Worm (Caenorhabditis elegans) whole organism, L3 larva: ENCODE data around the gene F01G10.5.

ENCODE experiments used
- ZK546.5 ChIP-seq: sonication (generic microtip); optimal IDR thresholded peaks from 2 replicates; lab custom pipeline; 2017; ENCODE audit warnings: missing biosample characterization, missing genetic modification characterization
- ceh-16 ChIP-seq: sonication (generic microtip); optimal IDR thresholded peaks from 2 replicates; lab custom pipeline; 2017; ENCODE audit warnings: missing biosample characterization, missing genetic modification characterization
- ceh-28 ChIP-seq: fragments of 150-350 bp; optimal IDR thresholded peaks from 2 replicates; lab custom pipeline; 2014; ENCODE audit warnings: missing biosample characterization, missing genetic modification reagents, missing genetic modification characterization
- elt-2 ChIP-seq: sonication (generic microtip); optimal IDR thresholded peaks from 2 replicates; lab custom pipeline; 2016; ENCODE audit warnings: missing genetic modification reagents, mild to moderate bottlenecking, missing genetic modification characterization, missing compliant biosample characterization
- nhr-237 ChIP-seq: fragments of 150-350 bp; optimal IDR thresholded peaks from 2 replicates; lab custom pipeline; 2014; ENCODE audit warnings: missing biosample characterization, missing genetic modification characterization
- nhr-77 ChIP-seq: fragments of 150-350 bp; optimal IDR thresholded peaks from 2 replicates; lab custom pipeline; 2014; ENCODE audit warnings: missing biosample characterization, missing genetic modification characterization
- tbx-2 ChIP-seq: sonication (generic microtip); optimal IDR thresholded peaks from 2 replicates; lab custom pipeline; 2016; ENCODE audit warnings: mild to moderate bottlenecking, missing genetic modification characterization, missing compliant biosample characterization
- zag-1 ChIP-seq: fragments of 150-350 bp; optimal IDR thresholded peaks from 2 replicates; lab custom pipeline; 2014; ENCODE audit warnings: missing biosample characterization, missing genetic modification characterization
- ztf-4 ChIP-seq: fragments of 150-350 bp; optimal IDR thresholded peaks from 2 replicates; lab custom pipeline; 2014; ENCODE audit warnings: missing biosample characterization, missing genetic modification characterization

DNA sequence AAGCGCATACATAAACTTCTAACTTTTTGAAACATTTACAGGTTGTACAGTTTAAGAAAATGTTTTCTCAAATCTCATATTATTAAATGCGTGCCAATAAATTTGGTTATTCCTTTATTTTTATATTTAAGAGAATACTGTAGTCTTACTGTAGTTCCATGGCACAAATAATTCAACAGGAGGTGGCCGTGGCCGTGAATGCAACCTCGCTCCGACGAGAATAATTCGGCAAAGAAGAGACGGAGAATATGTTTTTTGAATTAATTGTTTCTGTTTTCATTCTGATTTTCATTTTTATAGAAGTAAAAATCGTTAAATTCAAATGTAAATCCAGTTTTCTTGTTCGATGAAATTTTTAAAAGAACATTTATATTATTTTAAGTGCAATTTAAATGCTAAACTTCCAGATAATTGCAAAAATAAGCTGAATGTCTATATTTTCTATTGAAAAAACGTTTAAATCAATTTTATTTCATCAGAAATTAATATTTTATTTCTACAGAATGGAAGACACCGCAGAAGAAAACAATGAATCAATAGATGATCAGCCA, 33.5 kb downstream of the F01G10.5 start, which contains the start of gene gon-4:
- TF ChIP-seq ceh-28 (tag; lab: Kevin White, UChicago) (no peak), elt-2 (no peak), ceh-16 (no peak), zag-1 (tag; lab: Kevin White, UChicago) (no peak), nhr-77 (tag; lab: Kevin White, UChicago) (no peak), tbx-2 (tag; lab: Kevin White, UChicago) (no peak), ZK546.5 (no peak), ztf-4 (tag; lab: Kevin White, UChicago) (no peak), nhr-237 (tag; lab: Kevin White, UChicago) (no peak)
